Fruit fly (Drosophila melanogaster) whole organism, embryonic: Measurements from ENCODE around the gene blot.

Source experiments
- Aef1 ChIP-seq: fragments of 200-800 bp; sonication (Bioruptor generic); IDR thresholded peaks from 3 replicates; pipeline ENCODE4 v1.3.6; 2022; ENCODE audit warnings: missing biosample characterization, missing genetic modification characterization
- B-H2 ChIP-seq: fragments of 200-800 bp; sonication (Bioruptor generic); optimal IDR thresholded peaks from 2 replicates; lab custom pipeline; 2018; ENCODE audit warnings: missing biosample characterization, mild to moderate bottlenecking, missing genetic modification characterization
- CG10321 ChIP-seq: fragments of 200-800 bp; sonication (Bioruptor generic); IDR thresholded peaks from 2 replicates; pipeline ENCODE4 v1.3.6; 2022; ENCODE audit warnings: missing biosample characterization, missing genetic modification characterization
- CG10543 ChIP-seq: fragments of 200-800 bp; sonication (Bioruptor generic); optimal IDR thresholded peaks from 3 replicates; lab custom pipeline; 2017; ENCODE audit warnings: missing biosample characterization, mild to moderate bottlenecking, missing genetic modification characterization, moderate library complexity
- CG12104 ChIP-seq: fragments of 200-800 bp; sonication (Bioruptor generic); optimal IDR thresholded peaks from 3 replicates; lab custom pipeline; 2016; ENCODE audit warnings: missing biosample characterization, missing genetic modification characterization
- CG12219 ChIP-seq: fragments of 200-800 bp; sonication (Bioruptor generic); optimal IDR thresholded peaks from 3 replicates; lab custom pipeline; 2018; ENCODE audit warnings: missing biosample characterization, mild to moderate bottlenecking, missing genetic modification characterization
- CG14441 ChIP-seq: fragments of 200-800 bp; sonication (Bioruptor generic); IDR thresholded peaks from 2 replicates; pipeline ENCODE4 v1.3.6; 2022; ENCODE audit warnings: missing biosample characterization, missing genetic modification characterization
- CG14965 ChIP-seq: fragments of 200-800 bp; sonication (Bioruptor generic); optimal IDR thresholded peaks from 2 replicates; lab custom pipeline; 2016; ENCODE audit warnings: missing biosample characterization, missing genetic modification characterization, borderline replicate concordance
- CG17802 ChIP-seq: fragments of 200-800 bp; sonication (Bioruptor generic); optimal IDR thresholded peaks from 2 replicates; lab custom pipeline; 2018; ENCODE audit warnings: missing biosample characterization, mild to moderate bottlenecking, missing genetic modification characterization, moderate library complexity
- CG17829 ChIP-seq: fragments of 200-800 bp; optimal IDR thresholded peaks from 2 replicates; lab custom pipeline; 2019; ENCODE audit warnings: missing biosample characterization, mild to moderate bottlenecking, missing genetic modification characterization, moderate library complexity
- CG18476 ChIP-seq: fragments of 200-800 bp; sonication (Bioruptor generic); optimal IDR thresholded peaks from 2 replicates; lab custom pipeline; 2016; ENCODE audit warnings: missing biosample characterization, mild to moderate bottlenecking, missing genetic modification characterization
- CG2120 ChIP-seq: fragments of 200-800 bp; sonication (Bioruptor generic); optimal IDR thresholded peaks from 3 replicates; lab custom pipeline; 2016; ENCODE audit warnings: missing biosample characterization, missing genetic modification characterization
- CG3065 ChIP-seq: fragments of 200-800 bp; sonication (Bioruptor generic); optimal IDR thresholded peaks from 2 replicates; lab custom pipeline; 2016; ENCODE audit warnings: missing biosample characterization, missing genetic modification characterization
- CG31224 ChIP-seq: fragments of 200-800 bp; sonication (Bioruptor generic); IDR thresholded peaks from 2 replicates; pipeline ENCODE4 v1.3.6; 2022; ENCODE audit warnings: missing biosample characterization, missing genetic modification characterization
- CG32772 ChIP-seq: fragments of 200-800 bp; sonication (Bioruptor generic); IDR thresholded peaks from 2 replicates; pipeline ENCODE4 v1.3.6; 2022; ENCODE audit warnings: missing biosample characterization, missing genetic modification characterization
- CG3726 ChIP-seq: fragments of 200-800 bp; sonication (Bioruptor generic); IDR thresholded peaks from 3 replicates; pipeline ENCODE4, ENCODE4 v1.3.6; 2022; ENCODE audit warnings: missing biosample characterization, missing genetic modification characterization
- CG6689 ChIP-seq: fragments of 200-800 bp; sonication (Bioruptor generic); IDR thresholded peaks from 2 replicates; pipeline ENCODE4 v1.3.6; 2022; ENCODE audit warnings: missing biosample characterization, missing genetic modification characterization
- CG6765 ChIP-seq: fragments of 200-800 bp; sonication (Bioruptor generic); optimal IDR thresholded peaks from 3 replicates; lab custom pipeline; 2017; ENCODE audit warnings: missing biosample characterization, mild to moderate bottlenecking, missing genetic modification characterization
- CG6791 ChIP-seq: fragments of 200-800 bp; sonication (Bioruptor generic); IDR thresholded peaks from 3 replicates; pipeline ENCODE4 v1.3.6; 2022; ENCODE audit warnings: missing biosample characterization, missing genetic modification characterization; ENCODE audit not compliant: partially characterized antibody
- CG7271 ChIP-seq: fragments of 200-800 bp; sonication (Bioruptor generic); optimal IDR thresholded peaks from 2 replicates; lab custom pipeline; 2018; ENCODE audit warnings: missing biosample characterization, mild to moderate bottlenecking, missing genetic modification characterization, moderate library complexity
- CG7357 ChIP-seq: fragments of 200-800 bp; sonication (Bioruptor generic); IDR thresholded peaks from 3 replicates; pipeline ENCODE4 v1.3.6; 2022; ENCODE audit warnings: missing biosample characterization, missing genetic modification characterization
- CG8089 ChIP-seq: fragments of 200-800 bp; sonication (Bioruptor generic); optimal IDR thresholded peaks from 3 replicates; lab custom pipeline; 2016; ENCODE audit warnings: missing biosample characterization, missing genetic modification characterization
- CG8388 ChIP-seq: fragments of 200-800 bp; sonication (Bioruptor generic); optimal IDR thresholded peaks from 2 replicates; lab custom pipeline; 2019; ENCODE audit warnings: missing biosample characterization, mild to moderate bottlenecking, missing genetic modification characterization, moderate library complexity
- CG9437 ChIP-seq: fragments of 200-800 bp; sonication (Bioruptor generic); optimal IDR thresholded peaks from 2 replicates; lab custom pipeline; 2018; ENCODE audit warnings: missing biosample characterization, mild to moderate bottlenecking, missing genetic modification characterization
- CG9727 ChIP-seq: fragments of 200-800 bp; sonication (Bioruptor generic); optimal IDR thresholded peaks from 3 replicates; lab custom pipeline; 2017; ENCODE audit warnings: missing biosample characterization, mild to moderate bottlenecking, missing genetic modification characterization
- D19A ChIP-seq: fragments of 200-800 bp; optimal IDR thresholded peaks from 3 replicates; lab custom pipeline; 2019; ENCODE audit warnings: missing biosample characterization, mild to moderate bottlenecking, missing genetic modification characterization, moderate library complexity
- Dfd ChIP-seq, 2 experiments: fragments of >200 bp; optimal IDR thresholded peaks; 2 replicates each; lab custom pipeline; 2017; ENCODE audit warnings: missing biosample characterization in 2 of 2, missing genetic modification characterization in 2 of 2
- Doc2 ChIP-seq: fragments of 200-800 bp; sonication (Bioruptor generic); IDR thresholded peaks from 2 replicates; pipeline ENCODE4 v1.3.6; 2022; ENCODE audit warnings: missing biosample characterization, missing genetic modification characterization
- E2f1 ChIP-seq: fragments of 200-800 bp; sonication (Bioruptor generic); IDR thresholded peaks from 2 replicates; pipeline ENCODE4 v1.3.6; 2022; ENCODE audit warnings: missing biosample characterization, missing genetic modification characterization
- Ets65A ChIP-seq: fragments of 200-800 bp; sonication (Bioruptor generic); peaks from one replicate; lab custom pipeline; 2016; ENCODE audit warnings: missing biosample characterization, missing genetic modification characterization
- Gsc ChIP-seq: fragments of 200-800 bp; sonication (Bioruptor generic); IDR thresholded peaks from 2 replicates; pipeline ENCODE4 v1.3.6; 2022; ENCODE audit warnings: missing biosample characterization, missing genetic modification characterization
- Hey ChIP-seq: fragments of 200-800 bp; sonication (Bioruptor generic); optimal IDR thresholded peaks from 3 replicates; lab custom pipeline; 2018; ENCODE audit warnings: missing biosample characterization, mild to moderate bottlenecking, missing genetic modification characterization
- Hmr ChIP-seq: fragments of 200-800 bp; sonication (Bioruptor generic); optimal IDR thresholded peaks from 3 replicates; lab custom pipeline; 2017; ENCODE audit warnings: mild to moderate bottlenecking, missing biosample characterization, missing genetic modification reagents, missing genetic modification characterization
- Lhr ChIP-seq: fragments of 200-800 bp; sonication (Bioruptor generic); optimal IDR thresholded peaks from 3 replicates; lab custom pipeline; 2017; ENCODE audit warnings: mild to moderate bottlenecking, missing biosample characterization, missing genetic modification reagents, missing genetic modification characterization
- Lpt ChIP-seq: fragments of >200 bp; optimal IDR thresholded peaks from 2 replicates; lab custom pipeline; 2018; ENCODE audit warnings: missing biosample characterization, missing genetic modification characterization
- Opbp ChIP-seq: fragments of 200-800 bp; sonication (Bioruptor generic); IDR thresholded peaks from 3 replicates; pipeline ENCODE4 v1.3.6; 2022; ENCODE audit warnings: missing biosample characterization, missing genetic modification characterization; ENCODE audit not compliant: partially characterized antibody
- Trl ChIP-seq, 3 experiments: fragments of >200 bp in 2 of 3; fragments of 200-800 bp in 1 of 3; sonication (Bioruptor generic) in 1 of 3; optimal IDR thresholded peaks; 2 replicates in 1 of 3; 3 replicates in 2 of 3; lab custom pipeline; 2016 to 2017; ENCODE audit warnings: missing biosample characterization in 1 of 3, missing genetic modification characterization in 1 of 3
- ac ChIP-seq: fragments of 200-800 bp; sonication (Bioruptor generic); optimal IDR thresholded peaks from 3 replicates; lab custom pipeline; 2017; ENCODE audit warnings: missing biosample characterization, mild to moderate bottlenecking, missing genetic modification characterization
- cas ChIP-seq: fragments of 200-800 bp; sonication (Bioruptor generic); IDR thresholded peaks from 2 replicates; pipeline ENCODE4 v1.3.6; 2022; ENCODE audit warnings: missing biosample characterization, missing genetic modification characterization
- cg ChIP-seq: fragments of 200-800 bp; sonication (Bioruptor generic); optimal IDR thresholded peaks from 3 replicates; lab custom pipeline; 2019; ENCODE audit warnings: missing biosample characterization, mild to moderate bottlenecking, missing genetic modification characterization, moderate library complexity
- chif ChIP-seq, 2 experiments: fragments of 200-800 bp; sonication (Bioruptor generic); optimal IDR thresholded peaks; 3 replicates each; lab custom pipeline; 2016; ENCODE audit warnings: missing biosample characterization in 2 of 2, missing genetic modification characterization in 2 of 2
- ci ChIP-seq: fragments of 200-800 bp; sonication (Bioruptor generic); IDR thresholded peaks from 3 replicates; pipeline ENCODE4 v1.3.6; 2022; ENCODE audit warnings: missing biosample characterization, missing genetic modification characterization
- dmrt11E ChIP-seq: fragments of 200-800 bp; sonication (Bioruptor generic); optimal IDR thresholded peaks from 3 replicates; lab custom pipeline; 2018; ENCODE audit warnings: missing biosample characterization, mild to moderate bottlenecking, missing genetic modification characterization, moderate library complexity
- h ChIP-seq: fragments of >200 bp; optimal IDR thresholded peaks from 2 replicates; lab custom pipeline; 2017
- hth ChIP-seq: fragments of >200 bp; optimal IDR thresholded peaks from 2 replicates; lab custom pipeline; 2017; ENCODE audit warnings: inconsistent platforms
- inv ChIP-seq: fragments of 200-800 bp; sonication (Bioruptor generic); IDR thresholded peaks from 2 replicates; pipeline ENCODE4 v1.3.6; 2022; ENCODE audit warnings: missing biosample characterization, missing genetic modification characterization; ENCODE audit not compliant: partially characterized antibody
- otp ChIP-seq: fragments of 200-800 bp; sonication (Bioruptor generic); IDR thresholded peaks from 3 replicates; pipeline ENCODE4, ENCODE4 v1.3.6; 2022; ENCODE audit warnings: missing biosample characterization, missing genetic modification characterization
- pfk ChIP-seq: fragments of 200-800 bp; sonication (Bioruptor generic); optimal IDR thresholded peaks from 2 replicates; lab custom pipeline; 2018; ENCODE audit warnings: missing biosample characterization, mild to moderate bottlenecking, missing genetic modification characterization, moderate library complexity
- pros ChIP-seq: fragments of 200-800 bp; sonication (Bioruptor generic); optimal IDR thresholded peaks from 3 replicates; lab custom pipeline; 2019; ENCODE audit warnings: missing biosample characterization, mild to moderate bottlenecking, missing genetic modification characterization, moderate library complexity
- sisA ChIP-seq: fragments of 200-800 bp; sonication (Bioruptor generic); IDR thresholded peaks from 2 replicates; pipeline ENCODE4 v1.3.6; 2022; ENCODE audit warnings: missing biosample characterization, missing genetic modification characterization
- so ChIP-seq: fragments of 200-800 bp; sonication (Bioruptor generic); IDR thresholded peaks from 3 replicates; pipeline ENCODE4 v1.3.6; 2022; ENCODE audit warnings: missing biosample characterization, missing genetic modification characterization
- zfh2 ChIP-seq: fragments of 200-800 bp; sonication (Bioruptor generic); optimal IDR thresholded peaks from 2 replicates; lab custom pipeline; 2016; ENCODE audit warnings: missing biosample characterization, missing genetic modification characterization

Gene blot

dm6 chr3L:17379311-17379710 is 42.0 kb downstream of the blot start, which contains the start of gene Cad74A (continued):
- no peak for TF ChIP-seq CG17802 (tag; lab: Kevin White, UChicago)
- TF ChIP-seq CG9727 (GFP tag; lab: Kevin White, UChicago), result peak; percentile 4
- no peak for TF ChIP-seq CG14965 (GFP tag; lab: Kevin White, UChicago)
- TF ChIP-seq CG9437 (GFP tag; lab: Kevin White, UChicago), result no peak
- TF ChIP-seq CG2120 (GFP tag; lab: Kevin White, UChicago), result no peak
- peak; percentile 52; the same call in 1 of the 3 replicates for TF ChIP-seq ci (GFP tag; lab: Robert Waterston, UW)
- no peak for TF ChIP-seq h (lab: Kevin White, UChicago)
- peak; percentile 60; the same call in 2 of the 3 replicates for TF ChIP-seq so (GFP tag; lab: Robert Waterston, UW)
- TF ChIP-seq zfh2 (GFP tag; lab: Kevin White, UChicago), result no peak
- TF ChIP-seq Lhr (GFP tag; lab: Kevin White, UChicago), result no peak
- 0 out of 2 replicates have a peak, but pooled peaks have one; percentile 27 for TF ChIP-seq CG14441 (GFP tag; lab: Robert Waterston, UW)
- TF ChIP-seq CG3065 (GFP tag; lab: Kevin White, UChicago), result no peak
- no peak for TF ChIP-seq Doc2
- TF ChIP-seq inv (GFP tag; lab: Robert Waterston, UW), result no peak
- TF ChIP-seq CG7271, result no peak
- TF ChIP-seq CG10543 (GFP tag; lab: Kevin White, UChicago), result peak; percentile 15
- no peak for TF ChIP-seq hth (lab: Kevin White, UChicago)
- peak; percentile 15 for TF ChIP-seq cg
- TF ChIP-seq pros (GFP tag; lab: Kevin White, UChicago), result peak; percentile 27
- TF ChIP-seq E2f1, result no peak
- peak; percentile 50; the same call in 1 of the 3 replicates for TF ChIP-seq Opbp
- TF ChIP-seq cas (GFP tag; lab: Robert Waterston, UW), result no peak
- TF ChIP-seq Lpt, result no peak
- TF ChIP-seq CG12219 (GFP tag; lab: Kevin White, UChicago), result no peak
- TF ChIP-seq Trl (optimal IDR thresholded peaks at IDR 0.05; lab: Kevin White, UChicago), result peak; percentile 16 to 29
- TF ChIP-seq Trl (GFP tag; optimal IDR thresholded peaks at IDR 0.05; lab: Kevin White, UChicago), result peak; percentile 5
- TF ChIP-seq chif (GFP tag; optimal IDR thresholded peaks at IDR 0.05; lab: Kevin White, UChicago), result no peak
- no peak for TF ChIP-seq B-H2
- no peak for TF ChIP-seq CG3726 (GFP tag; lab: Robert Waterston, UW)
- TF ChIP-seq Aef1, result peak; percentile 12; the same call in 1 of the 3 replicates
- peak; percentile 22; the same call in 1 of the 3 replicates for TF ChIP-seq otp (GFP tag; lab: Robert Waterston, UW)
- TF ChIP-seq CG32772, result no peak
- no peak for TF ChIP-seq CG6765 (GFP tag; lab: Kevin White, UChicago)
- no peak for TF ChIP-seq CG12104
- peak; percentile 9 for TF ChIP-seq CG17829 (tag; lab: Kevin White, UChicago)
- TF ChIP-seq CG7357 (GFP tag; lab: Robert Waterston, UW), result no peak
- no peak for TF ChIP-seq CG18476 (GFP tag; lab: Kevin White, UChicago)
- no peak for TF ChIP-seq dmrt11E (tag; lab: Kevin White, UChicago)
- TF ChIP-seq ac (GFP tag; lab: Kevin White, UChicago), result peak; percentile 9
- TF ChIP-seq Gsc (GFP tag; lab: Robert Waterston, UW), result no peak
- TF ChIP-seq sisA (GFP tag; lab: Robert Waterston, UW), result no peak

- TF ChIP-seq pros (GFP tag; lab: Kevin White, UChicago), result no peak
- peak; percentile 66 for TF ChIP-seq D19A (tag; lab: Kevin White, UChicago)
- TF ChIP-seq CG6689, result no peak
- no peak for TF ChIP-seq CG6791 (GFP tag; lab: Robert Waterston, UW)
- no peak for TF ChIP-seq CG31224
- TF ChIP-seq Ets65A (GFP tag; lab: Kevin White, UChicago), result peak; percentile 74
- no peak for TF ChIP-seq Hmr (GFP tag; lab: Kevin White, UChicago)
- no peak for TF ChIP-seq CG9727 (GFP tag; lab: Kevin White, UChicago)
- TF ChIP-seq CG7271, result no peak
- peak; percentile 5 for TF ChIP-seq CG8388 (GFP tag; lab: Kevin White, UChicago)
- TF ChIP-seq pfk (GFP tag; lab: Kevin White, UChicago), result no peak
- no peak for TF ChIP-seq CG8089 (GFP tag; lab: Kevin White, UChicago)
- no peak for TF ChIP-seq Dfd (GFP tag; optimal IDR thresholded peaks at IDR 0.05; lab: Kevin White, UChicago)
- no peak for TF ChIP-seq Hey
- no peak for TF ChIP-seq CG10321 (GFP tag; lab: Robert Waterston, UW)
Measured at dm6 chr3L:17374956-17375621, 46.2 kb downstream of the blot start.
